Worm (Caenorhabditis elegans) whole organism, L2 larva: ENCODE data around the gene fbxb-29.

Experiments
- ama-1 ChIP-seq: fragments of 150-350 bp; optimal IDR thresholded peaks from 2 replicates; lab custom pipeline; 2018; ENCODE audit warnings: inconsistent platforms
- elt-1 ChIP-seq: fragments of 150-350 bp; optimal IDR thresholded peaks from 2 replicates; lab custom pipeline; 2014; ENCODE audit warnings: missing biosample characterization, missing genetic modification characterization
- elt-3 ChIP-seq: sonication (generic microtip); optimal IDR thresholded peaks from 2 replicates; lab custom pipeline; 2017; ENCODE audit warnings: missing biosample characterization, missing genetic modification characterization
- lin-13 ChIP-seq: fragments of 150-350 bp; optimal IDR thresholded peaks from 2 replicates; lab custom pipeline; 2014; ENCODE audit warnings: missing biosample characterization, missing genetic modification reagents, missing genetic modification characterization
- lsy-2 ChIP-seq, 2 experiments: fragments of 150-350 bp in 1 of 2; sonication (generic microtip) in 1 of 2; optimal IDR thresholded peaks; 2 replicates each; lab custom pipeline; 2014 to 2017; ENCODE audit warnings: missing biosample characterization in 2 of 2, missing genetic modification characterization in 2 of 2
- nhr-12 ChIP-seq: fragments of 150-350 bp; optimal IDR thresholded peaks from 2 replicates; lab custom pipeline; 2014; ENCODE audit warnings: missing biosample characterization, missing genetic modification characterization
- nhr-6 ChIP-seq: fragments of 150-350 bp; optimal IDR thresholded peaks from 2 replicates; lab custom pipeline; 2014; ENCODE audit warnings: missing biosample characterization, missing genetic modification characterization
- snpc-4 ChIP-seq: fragments of 150-350 bp; optimal IDR thresholded peaks from 2 replicates; lab custom pipeline; 2014; ENCODE audit warnings: missing biosample characterization, missing genetic modification characterization
- unc-39 ChIP-seq: fragments of 150-350 bp; optimal IDR thresholded peaks from 2 replicates; lab custom pipeline; 2014; ENCODE audit warnings: missing biosample characterization, missing genetic modification characterization

- no peak for TF ChIP-seq nhr-12 (tag; lab: Kevin White, UChicago)
- no peak for TF ChIP-seq lin-13
- TF ChIP-seq elt-1 (tag; lab: Kevin White, UChicago), result no peak
- TF ChIP-seq lsy-2 (tag; optimal IDR thresholded peaks at IDR 0.05; lab: Kevin White, UChicago), result no peak
- TF ChIP-seq ama-1, result no peak
- no peak for TF ChIP-seq elt-3 (tag; lab: Kevin White, UChicago)
- TF ChIP-seq nhr-6 (tag; lab: Kevin White, UChicago), result no peak
- no peak for TF ChIP-seq snpc-4 (tag; lab: Kevin White, UChicago)
- TF ChIP-seq unc-39 (tag; lab: Kevin White, UChicago), result no peak
These were observed 40.8 kb downstream of the fbxb-29 start, which contains the start of gene sdz-4 for ce11 chrII:958618-959017.
